Fruit fly (Drosophila melanogaster): ENCODE data around the gene CG42300.
A peak's percentile ranks its signal among the peaks of the same experiment; 100 is the strongest.

CG42300 gene

DNA sequence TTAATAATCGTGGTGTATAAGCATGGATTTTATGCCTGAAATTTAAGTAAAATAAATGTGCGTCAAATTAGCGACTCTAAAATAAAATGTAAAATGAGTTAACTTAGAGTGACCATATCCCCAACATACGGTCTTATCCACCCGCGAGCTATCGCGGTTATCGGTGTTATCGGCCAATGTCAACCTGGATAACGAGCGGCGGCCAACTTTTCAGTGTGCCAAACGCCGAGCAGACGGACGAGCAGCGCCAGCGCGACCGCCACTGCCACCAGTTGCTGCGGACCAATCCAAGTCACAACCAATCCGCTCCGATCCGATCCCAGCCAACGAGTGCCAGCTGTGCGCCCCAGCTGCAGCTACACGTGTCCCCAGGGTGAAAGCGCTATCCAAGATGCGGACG, 22.2 kb upstream of the CG42300 start, which contains the start of the genes cerv and CG7872:
Gene cerv, minus strand, starts transcription at position 129 of the 400 bp plus-strand sequence.
Gene CG7872, plus strand, starts transcription at position 163 of the 400 bp plus-strand sequence.
- peak in 1 of 2 experiments; percentile 45 for TF ChIP-seq crp (GFP tag; optimal IDR thresholded peaks at IDR 0.05)
- no peak for TF ChIP-seq CG13894 (tag; optimal IDR thresholded peaks at IDR 0.05)
- TF ChIP-seq CG11560 (tag; IDR thresholded peaks at IDR 0.05) = no peak
- TF ChIP-seq z (GFP tag; IDR thresholded peaks at IDR 0.05) = no peak
- TF ChIP-seq CG11504 (tag; optimal IDR thresholded peaks at IDR 0.05) = no peak
- TF ChIP-seq CG18619 (GFP tag; optimal IDR thresholded peaks at IDR 0.05) = no peak
- TF ChIP-seq CG30403 (GFP tag; optimal IDR thresholded peaks at IDR 0.05) = no peak
- TF ChIP-seq ci (GFP tag; IDR thresholded peaks at IDR 0.05) = 0 out of 3 replicates have a peak, but pooled peaks have one; percentile 12
- no peak for TF ChIP-seq zfh1 (GFP tag; IDR thresholded peaks at IDR 0.05)
- TF ChIP-seq sens (GFP tag) = peak; percentile 45
- no peak for TF ChIP-seq CG5245 (GFP tag; optimal IDR thresholded peaks at IDR 0.05)
- TF ChIP-seq Hr39 (optimal IDR thresholded peaks at IDR 0.05) = no peak
- peak; percentile 82 for TF ChIP-seq Dref (GFP tag; IDR thresholded peaks at IDR 0.05)
- no peak for TF ChIP-seq hth (optimal IDR thresholded peaks at IDR 0.05)
- peak; percentile 67 for TF ChIP-seq CG14860 (GFP tag; IDR thresholded peaks at IDR 0.05; ENCODE audit: partially characterized antibody)
- peak; percentile 71 for TF ChIP-seq Sry-δ (GFP tag; optimal IDR thresholded peaks at IDR 0.05)
- TF ChIP-seq CG4820 (GFP tag; optimal IDR thresholded peaks at IDR 0.05) = no peak
- TF ChIP-seq BEAF-32 (GFP tag; optimal IDR thresholded peaks at IDR 0.05) = peak; percentile 61
- no peak for TF ChIP-seq Abd-B (GFP tag; optimal IDR thresholded peaks at IDR 0.05)
- TF ChIP-seq Sry-β (GFP tag; optimal IDR thresholded peaks at IDR 0.05) = no peak
- peak; percentile 81 for TF ChIP-seq stwl (tag; optimal IDR thresholded peaks at IDR 0.05)
- no peak for TF ChIP-seq CHES-1-like (GFP tag; optimal IDR thresholded peaks at IDR 0.05)
- TF ChIP-seq CG14710 (tag; optimal IDR thresholded peaks at IDR 0.05) = peak; percentile 60
- TF ChIP-seq tx (GFP tag; optimal IDR thresholded peaks at IDR 0.05) = no peak
- TF ChIP-seq hb (GFP tag; IDR thresholded peaks at IDR 0.05; ENCODE audit: partially characterized antibody) = peak; percentile 70
- TF ChIP-seq CG34376 (GFP tag; optimal IDR thresholded peaks at IDR 0.05) = peak; percentile 2
- TF ChIP-seq CG3995 (GFP tag; optimal IDR thresholded peaks at IDR 0.05) = peak; percentile 58
- peak; percentile 30 for TF ChIP-seq dm (GFP tag; optimal IDR thresholded peaks at IDR 0.05)
- TF ChIP-seq Rfx (GFP tag; IDR thresholded peaks at IDR 0.05) = peak; percentile 30; the same call in 1 of the 2 replicates
- peak; percentile 31 for TF ChIP-seq kah (GFP tag; optimal IDR thresholded peaks at IDR 0.05)
- no peak for TF ChIP-seq Mes4 (GFP tag; optimal IDR thresholded peaks at IDR 0.05)
- TF ChIP-seq CG42726 (GFP tag; IDR thresholded peaks at IDR 0.05; ENCODE audit: partially characterized antibody) = 0 out of 2 replicates have a peak, but pooled peaks have one; percentile 22
- TF ChIP-seq CG34224 (GFP tag; IDR thresholded peaks at IDR 0.05; ENCODE audit: partially characterized antibody) = peak; percentile 69
- TF ChIP-seq Sin3A (optimal IDR thresholded peaks at IDR 0.05) = peak; percentile 22
- no peak for TF ChIP-seq HLH3B (GFP tag; IDR thresholded peaks at IDR 0.05)
- no peak for TF ChIP-seq sens-2 (GFP tag; IDR thresholded peaks at IDR 0.05)
- peak; percentile 44 for TF ChIP-seq Dp (GFP tag; optimal IDR thresholded peaks at IDR 0.05)
- TF ChIP-seq tna (GFP tag; IDR thresholded peaks at IDR 0.05; ENCODE audit: partially characterized antibody) = peak; percentile 70; the same call in 1 of the 2 replicates
- 0 out of 3 replicates have a peak, but pooled peaks have one; percentile 59 for TF ChIP-seq mld (GFP tag; IDR thresholded peaks at IDR 0.05; ENCODE audit: partially characterized antibody)
- TF ChIP-seq Deaf1 (tag; optimal IDR thresholded peaks at IDR 0.05) = peak; percentile 13
- no peak for TF ChIP-seq Antp (GFP tag; optimal IDR thresholded peaks at IDR 0.05)
- no peak for TF ChIP-seq Ada2b (GFP tag; IDR thresholded peaks at IDR 0.05)
- no peak for TF ChIP-seq CG8290 (GFP tag; optimal IDR thresholded peaks at IDR 0.05)
- TF ChIP-seq CG8290 (tag; optimal IDR thresholded peaks at IDR 0.05) = peak in 1 of 2 experiments; percentile 45
- peak; percentile 72 for TF ChIP-seq bbx (GFP tag; IDR thresholded peaks at IDR 0.05; ENCODE audit: partially characterized antibody)
- no peak for TF ChIP-seq lbe (GFP tag; optimal IDR thresholded peaks at IDR 0.05)
- TF ChIP-seq Bdp1 (GFP tag; optimal IDR thresholded peaks at IDR 0.05) = no peak
- TF ChIP-seq Max (GFP tag; optimal IDR thresholded peaks at IDR 0.05) = peak; percentile 2
- 0 out of 3 replicates have a peak, but pooled peaks have one; percentile 17 for TF ChIP-seq CG17361 (GFP tag; IDR thresholded peaks at IDR 0.05)
- peak; percentile 48; the same call in 1 of the 2 replicates for TF ChIP-seq sob (GFP tag; IDR thresholded peaks at IDR 0.05)
- no peak for TF ChIP-seq H2.0 (GFP tag; IDR thresholded peaks at IDR 0.05)
- TF ChIP-seq CG16863 (GFP tag; optimal IDR thresholded peaks at IDR 0.05) = no peak

All from whole organism, embryonic.